Worm (Caenorhabditis elegans) whole organism, mixed stage, embryonic: Measurements from ENCODE around the gene clec-234.

Experiments
- bed-3 ChIP-seq: fragments of 200-800 bp; sonication (Bioruptor generic); optimal IDR thresholded peaks from 3 replicates; lab custom pipeline; 2018; ENCODE audit warnings: mild to moderate bottlenecking, missing genetic modification characterization, moderate library complexity, missing compliant biosample characterization
- ceh-43 ChIP-seq: fragments of 200-800 bp; sonication (Bioruptor generic); optimal IDR thresholded peaks from 2 replicates; lab custom pipeline; 2018; ENCODE audit warnings: mild to moderate bottlenecking, missing genetic modification characterization, moderate library complexity, missing compliant biosample characterization
- ces-1 ChIP-seq: fragments of 150-350 bp; optimal IDR thresholded peaks from 2 replicates; lab custom pipeline; 2014; ENCODE audit warnings: missing biosample characterization, missing genetic modification reagents, missing genetic modification characterization
- elt-1 ChIP-seq: sonication (generic microtip); optimal IDR thresholded peaks from 2 replicates; lab custom pipeline; 2017; ENCODE audit warnings: missing genetic modification characterization, mild to moderate bottlenecking, missing compliant biosample characterization, antibody characterized with exemption, moderate library complexity, borderline replicate concordance; ENCODE audit not compliant: insufficient read depth
- hlh-1 ChIP-seq: fragments of 150-350 bp; optimal IDR thresholded peaks from 2 replicates; lab custom pipeline; 2014; ENCODE audit warnings: missing biosample characterization, missing genetic modification reagents, missing genetic modification characterization
- lin-13 ChIP-seq: fragments of 150-350 bp; optimal IDR thresholded peaks from 2 replicates; lab custom pipeline; 2014; ENCODE audit warnings: missing biosample characterization, missing genetic modification characterization
- lsy-2 ChIP-seq: fragments of 150-350 bp; optimal IDR thresholded peaks from 2 replicates; lab custom pipeline; 2014; ENCODE audit warnings: missing biosample characterization, missing genetic modification characterization
- mep-1 ChIP-seq: fragments of 150-350 bp; optimal IDR thresholded peaks from 2 replicates; lab custom pipeline; 2017; ENCODE audit warnings: missing biosample characterization, missing genetic modification reagents, missing genetic modification characterization, inconsistent platforms
- nhr-237 ChIP-seq: fragments of 150-350 bp; optimal IDR thresholded peaks from 2 replicates; lab custom pipeline; 2014; ENCODE audit warnings: missing biosample characterization, missing genetic modification characterization
- pha-4 ChIP-seq: fragments of 150-350 bp; optimal IDR thresholded peaks from 2 replicates; lab custom pipeline; 2018; ENCODE audit warnings: missing biosample characterization, missing genetic modification reagents, missing genetic modification characterization
- snpc-4 ChIP-seq: fragments of 150-350 bp; optimal IDR thresholded peaks from 2 replicates; lab custom pipeline; 2014; ENCODE audit warnings: missing biosample characterization, missing genetic modification characterization
- tbx-8 ChIP-seq: fragments of 200-800 bp; sonication (Bioruptor generic); optimal IDR thresholded peaks from 2 replicates; lab custom pipeline; 2018; ENCODE audit warnings: mild to moderate bottlenecking, missing genetic modification characterization, moderate library complexity, missing compliant biosample characterization
- unc-39 ChIP-seq: fragments of 150-350 bp; optimal IDR thresholded peaks from 2 replicates; lab custom pipeline; 2014; ENCODE audit warnings: missing biosample characterization, missing genetic modification characterization
- ztf-11 ChIP-seq: fragments of 150-350 bp; optimal IDR thresholded peaks from 2 replicates; lab custom pipeline; 2014; ENCODE audit warnings: missing biosample characterization, missing genetic modification characterization

DNA sequence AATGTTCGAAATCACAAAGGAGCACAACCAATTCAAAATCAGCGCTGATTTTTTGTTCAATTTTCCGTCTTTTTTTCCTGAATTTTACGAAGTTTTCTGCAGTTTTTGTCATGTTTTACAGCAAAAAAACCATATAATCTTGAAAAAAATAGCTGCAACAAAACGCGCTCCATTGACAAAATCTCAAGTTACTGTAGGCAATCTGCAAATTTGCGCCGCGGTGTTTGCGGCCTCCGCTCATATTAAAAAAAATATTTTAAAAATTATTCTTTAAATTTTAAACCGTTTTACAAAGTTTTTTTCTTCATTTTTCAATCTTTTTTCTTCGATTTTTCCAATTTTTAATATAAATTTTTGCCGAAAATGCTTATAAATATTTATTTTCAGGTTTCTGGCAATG, 28.0 kb downstream of the clec-234 start:
- TF ChIP-seq bed-3 (no peak), pha-4 (tag; lab: Kevin White, UChicago) (no peak), nhr-237 (no peak), ztf-11 (no peak), hlh-1 (tag; lab: Kevin White, UChicago) (no peak), tbx-8 (GFP tag; lab: Kevin White, UChicago) (no peak), lsy-2 (tag; lab: Kevin White, UChicago) (no peak), ces-1 (GFP tag; lab: Kevin White, UChicago) (no peak), mep-1 (no peak), unc-39 (tag; lab: Kevin White, UChicago) (no peak), snpc-4 (no peak), lin-13 (tag; lab: Kevin White, UChicago) (no peak), elt-1 (tag; lab: Kevin White, UChicago) (no peak), ceh-43 (GFP tag; lab: Kevin White, UChicago) (no peak)
